Worm (Caenorhabditis elegans) whole organism, young adult: ENCODE data around the gene T02H6.9.
A peak's percentile ranks its signal among the peaks of the same experiment; 100 is the strongest.

Experiments
- C17E4.6 ChIP-seq: fragments of 200-800 bp; sonication (Bioruptor generic); IDR thresholded peaks from 2 replicates; pipeline ENCODE4 v1.3.6; 2022; ENCODE audit warnings: missing genetic modification reagents, missing genetic modification characterization, missing compliant biosample characterization
- D2030.7 ChIP-seq: fragments of 200-800 bp; sonication (Bioruptor generic); IDR thresholded peaks from 2 replicates; pipeline ENCODE4 v1.3.6; 2022; ENCODE audit warnings: missing genetic modification reagents, missing genetic modification characterization, missing compliant biosample characterization
- F10E7.11 ChIP-seq: sonication (generic microtip); optimal IDR thresholded peaks from 2 replicates; lab custom pipeline; 2017; ENCODE audit warnings: mild to moderate bottlenecking, missing genetic modification characterization, moderate library complexity, missing compliant biosample characterization
- F33H1.4 ChIP-seq: fragments of 200-800 bp; sonication (Bioruptor generic); IDR thresholded peaks from 2 replicates; pipeline ENCODE4 v1.3.6; 2022; ENCODE audit warnings: missing genetic modification reagents, missing genetic modification characterization, missing compliant biosample characterization
- F39B2.1 ChIP-seq: fragments of 200-800 bp; sonication (Bioruptor generic); IDR thresholded peaks from 2 replicates; pipeline ENCODE4 v1.3.6; 2022; ENCODE audit warnings: missing genetic modification reagents, missing genetic modification characterization, missing compliant biosample characterization
- K11D2.4 ChIP-seq: fragments of 200-800 bp; sonication (Bioruptor generic); IDR thresholded peaks from 2 replicates; pipeline ENCODE4 v1.3.6; 2022; ENCODE audit warnings: missing genetic modification reagents, missing genetic modification characterization, missing compliant biosample characterization
- Y79H2A.3 ChIP-seq: fragments of 200-800 bp; sonication (Bioruptor generic); conservative IDR thresholded peaks from 2 replicates; pipeline ENCODE4 v1.3.6; 2022; ENCODE audit warnings: missing genetic modification reagents, missing genetic modification characterization, missing compliant biosample characterization
- Y95B8A.8 ChIP-seq: fragments of 200-800 bp; sonication (Bioruptor generic); IDR thresholded peaks from 2 replicates; pipeline ENCODE4 v1.3.6; 2022; ENCODE audit warnings: missing genetic modification reagents, missing genetic modification characterization, missing compliant biosample characterization
- aptf-3 ChIP-seq: fragments of 200-800 bp; sonication (Bioruptor generic); IDR thresholded peaks from 2 replicates; pipeline ENCODE4 v1.3.6; 2022; ENCODE audit warnings: missing genetic modification characterization, missing compliant biosample characterization
- atf-7 ChIP-seq: sonication (generic microtip); optimal IDR thresholded peaks from 2 replicates; lab custom pipeline; 2017; ENCODE audit warnings: mild to moderate bottlenecking, missing genetic modification characterization, missing compliant biosample characterization
- athp-1 ChIP-seq: sonication (generic microtip); optimal IDR thresholded peaks from 2 replicates; lab custom pipeline; 2017; ENCODE audit warnings: mild to moderate bottlenecking, missing genetic modification characterization, missing compliant biosample characterization
- attf-3 ChIP-seq: fragments of 200-800 bp; sonication (Bioruptor generic); conservative IDR thresholded peaks from 2 replicates; pipeline ENCODE4 v1.3.6; 2022; ENCODE audit warnings: missing genetic modification reagents, missing genetic modification characterization, missing compliant biosample characterization
- attf-6 ChIP-seq: fragments of 200-800 bp; sonication (Bioruptor generic); IDR thresholded peaks from 2 replicates; pipeline ENCODE4 v1.3.6; 2022; ENCODE audit warnings: missing genetic modification reagents, missing genetic modification characterization, missing compliant biosample characterization
- bed-1 ChIP-seq: fragments of 200-800 bp; sonication (Bioruptor generic); IDR thresholded peaks from 2 replicates; pipeline ENCODE4 v1.3.6; 2022; ENCODE audit warnings: missing genetic modification reagents, missing genetic modification characterization, missing compliant biosample characterization
- bed-2 ChIP-seq: fragments of 200-800 bp; sonication (Bioruptor generic); IDR thresholded peaks from 2 replicates; pipeline ENCODE4 v1.3.6; 2022; ENCODE audit warnings: missing genetic modification reagents, missing genetic modification characterization, missing compliant biosample characterization
- cebp-2 ChIP-seq: fragments of 200-800 bp; sonication (Bioruptor generic); IDR thresholded peaks from 2 replicates; pipeline ENCODE4 v1.3.6; 2022; ENCODE audit warnings: missing genetic modification characterization, missing compliant biosample characterization
- ceh-79 ChIP-seq: sonication (generic microtip); optimal IDR thresholded peaks from 2 replicates; lab custom pipeline; 2017; ENCODE audit warnings: mild to moderate bottlenecking, missing genetic modification characterization, missing compliant biosample characterization
- ceh-91 ChIP-seq: fragments of 200-800 bp; sonication (Bioruptor generic); IDR thresholded peaks from 2 replicates; pipeline ENCODE4 v1.3.6; 2022; ENCODE audit warnings: missing genetic modification reagents, missing genetic modification characterization, missing compliant biosample characterization
- chd-7 ChIP-seq: sonication (generic microtip); optimal IDR thresholded peaks from 2 replicates; lab custom pipeline; 2016; ENCODE audit warnings: mild to moderate bottlenecking, missing genetic modification characterization, moderate library complexity, missing compliant biosample characterization
- egl-18 ChIP-seq: fragments of 200-800 bp; sonication (Bioruptor generic); IDR thresholded peaks from 2 replicates; pipeline ENCODE4 v1.3.6; 2022; ENCODE audit warnings: missing genetic modification reagents, missing genetic modification characterization, missing compliant biosample characterization
- egrh-3 ChIP-seq: fragments of 200-800 bp; sonication (Bioruptor generic); IDR thresholded peaks from 2 replicates; pipeline ENCODE4 v1.3.6; 2022; ENCODE audit warnings: missing genetic modification reagents, missing genetic modification characterization, missing compliant biosample characterization
- gei-17 ChIP-seq: fragments of 200-800 bp; sonication (Bioruptor generic); optimal IDR thresholded peaks from 2 replicates; lab custom pipeline; 2018; ENCODE audit warnings: mild to moderate bottlenecking, missing genetic modification characterization, missing compliant biosample characterization
- him-1 ChIP-seq: sonication (generic microtip); optimal IDR thresholded peaks from 2 replicates; lab custom pipeline; 2016; ENCODE audit warnings: missing genotype, missing genetic modification reagents, missing genetic modification characterization, missing compliant biosample characterization
- hlh-12 ChIP-seq: sonication (generic microtip); optimal IDR thresholded peaks from 2 replicates; lab custom pipeline; 2016; ENCODE audit warnings: missing genetic modification characterization, missing compliant biosample characterization
- hrde-1 ChIP-seq: sonication (generic microtip); optimal IDR thresholded peaks from 2 replicates; lab custom pipeline; 2016; ENCODE audit warnings: missing genetic modification characterization, mild to moderate bottlenecking, missing compliant biosample characterization, moderate library complexity, missing genotype, missing genetic modification reagents, borderline replicate concordance
- lin-35 ChIP-seq, 3 experiments: fragments of 150-350 bp in 2 of 3; sonication (generic microtip) in 1 of 3; optimal IDR thresholded peaks; 2 replicates each; lab custom pipeline; 2014 to 2018; ENCODE audit warnings: missing biosample characterization in 3 of 3, missing genetic modification characterization in 3 of 3, missing genetic modification reagents in 3 of 3
- lir-1 ChIP-seq: fragments of 200-800 bp; sonication (Bioruptor generic); conservative IDR thresholded peaks from 2 replicates; pipeline ENCODE4 v1.3.6; 2022; ENCODE audit warnings: missing genetic modification reagents, missing genetic modification characterization, missing compliant biosample characterization
- lsl-1 ChIP-seq: fragments of 200-800 bp; sonication (Bioruptor generic); optimal IDR thresholded peaks from 2 replicates; lab custom pipeline; 2018; ENCODE audit warnings: mild to moderate bottlenecking, missing genetic modification characterization, moderate library complexity, missing compliant biosample characterization
- madf-8 ChIP-seq: fragments of 200-800 bp; sonication (Bioruptor generic); conservative IDR thresholded peaks from 2 replicates; pipeline ENCODE4 v1.3.6; 2022; ENCODE audit warnings: missing genetic modification reagents, missing genetic modification characterization, missing compliant biosample characterization
- mcd-1 ChIP-seq: fragments of 200-800 bp; sonication (Bioruptor generic); IDR thresholded peaks from 2 replicates; pipeline ENCODE4 v1.3.6; 2022; ENCODE audit warnings: missing genetic modification reagents, missing genetic modification characterization, missing compliant biosample characterization
- nfya-1 ChIP-seq: sonication (generic microtip); optimal IDR thresholded peaks from 2 replicates; lab custom pipeline; 2017; ENCODE audit warnings: antibody characterized with exemption, missing compliant biosample characterization, missing genetic modification characterization, borderline replicate concordance; ENCODE audit not compliant: insufficient read depth
- nhr-120 ChIP-seq: fragments of 200-800 bp; sonication (Bioruptor generic); IDR thresholded peaks from 2 replicates; pipeline ENCODE4 v1.3.6; 2022; ENCODE audit warnings: missing genetic modification characterization, missing compliant biosample characterization
- nhr-80 ChIP-seq: sonication (generic microtip); optimal IDR thresholded peaks from 2 replicates; lab custom pipeline; 2016; ENCODE audit warnings: missing genetic modification characterization, missing compliant biosample characterization
- nhr-90 ChIP-seq: sonication (generic microtip); optimal IDR thresholded peaks from 2 replicates; lab custom pipeline; 2016; ENCODE audit warnings: missing genotype, mild to moderate bottlenecking, missing genetic modification characterization, missing compliant biosample characterization
- rcor-1 ChIP-seq: fragments of 200-800 bp; sonication (Bioruptor generic); IDR thresholded peaks from 2 replicates; pipeline ENCODE4 v1.3.6; 2022; ENCODE audit warnings: missing genetic modification reagents, missing genetic modification characterization, missing compliant biosample characterization
- rec-8 ChIP-seq, 2 experiments: sonication (generic microtip); optimal IDR thresholded peaks; 2 replicates each; lab custom pipeline; 2016; ENCODE audit warnings: mild to moderate bottlenecking in 2 of 2, missing genetic modification characterization in 2 of 2, missing genetic modification reagents in 2 of 2, missing genotype in 2 of 2, missing biosample characterization in 1 of 2, missing compliant biosample characterization in 1 of 2, moderate library complexity in 1 of 2
- sea-2 ChIP-seq: fragments of 200-800 bp; sonication (Bioruptor generic); IDR thresholded peaks from 2 replicates; pipeline ENCODE4 v1.3.6; 2022; ENCODE audit warnings: missing genetic modification characterization, missing compliant biosample characterization
- snpc-1.3 ChIP-seq: sonication (generic microtip); optimal IDR thresholded peaks from 2 replicates; lab custom pipeline; 2017; ENCODE audit warnings: missing genetic modification characterization, mild to moderate bottlenecking, missing compliant biosample characterization, antibody characterized with exemption, moderate library complexity, missing genotype, missing genetic modification reagents; ENCODE audit not compliant: insufficient read depth
- ztf-25 ChIP-seq: fragments of 200-800 bp; sonication (Bioruptor generic); IDR thresholded peaks from 2 replicates; pipeline ENCODE4 v1.3.6; 2022; ENCODE audit warnings: missing genetic modification reagents, missing genetic modification characterization, missing compliant biosample characterization
- ztf-26 ChIP-seq: sonication (generic microtip); optimal IDR thresholded peaks from 2 replicates; lab custom pipeline; 2017; ENCODE audit warnings: missing genetic modification characterization, missing compliant biosample characterization
- ztf-28 ChIP-seq: fragments of 200-800 bp; sonication (Bioruptor generic); IDR thresholded peaks from 2 replicates; pipeline ENCODE4 v1.3.6; 2022; ENCODE audit warnings: missing genetic modification reagents, missing genetic modification characterization, missing compliant biosample characterization
- ztf-6 ChIP-seq: fragments of 200-800 bp; sonication (Bioruptor generic); IDR thresholded peaks from 2 replicates; pipeline ENCODE4 v1.3.6; 2022; ENCODE audit warnings: missing genetic modification reagents, missing genetic modification characterization, missing compliant biosample characterization

The T02H6.9 gene

DNA sequence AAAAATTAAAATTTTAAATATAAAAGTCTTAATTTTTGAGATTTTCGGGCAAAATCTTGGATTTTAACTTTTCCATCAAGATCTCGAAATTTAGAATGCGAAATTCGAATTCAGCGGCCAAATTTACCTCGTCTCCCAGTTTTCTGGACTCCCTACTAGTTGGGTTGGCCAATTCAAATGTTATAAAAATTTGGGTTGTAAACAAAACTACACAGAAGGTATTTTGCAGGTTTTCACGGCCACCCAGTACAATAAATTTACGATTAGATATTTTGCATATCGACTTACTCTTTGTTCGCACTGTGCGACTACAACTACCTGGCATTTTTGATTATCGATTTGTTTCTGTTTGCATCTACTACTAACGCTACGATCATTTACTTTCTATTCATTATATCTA is 6.1 kb downstream of the T02H6.9 start, which contains the start of gene T02H6.5:
T02H6.5 (plus strand) TSS at position 301 of the 400 bp plus-strand sequence.
- TF ChIP-seq F39B2.1 (GFP tag; lab: Robert Waterston, UW), result no peak
- no peak for TF ChIP-seq ztf-25 (GFP tag; lab: Robert Waterston, UW)
- no peak for TF ChIP-seq Y95B8A.8
- TF ChIP-seq cebp-2 (GFP tag; lab: Robert Waterston, UW), result no peak
- TF ChIP-seq rcor-1 (GFP tag; lab: Robert Waterston, UW), result no peak
- no peak for TF ChIP-seq hrde-1 (tag; lab: Kevin White, UChicago)
- TF ChIP-seq bed-2 (GFP tag; lab: Robert Waterston, UW), result no peak
- TF ChIP-seq egrh-3 (GFP tag; lab: Robert Waterston, UW), result no peak

ce11 chrII:689749-690148 is 11.1 kb downstream of the T02H6.9 start, which contains the start of gene T02H6.4:
T02H6.4 (plus strand) TSS chrII:690049.
- TF ChIP-seq lsl-1 (GFP tag; lab: Kevin White, UChicago) (no peak), atf-7 (tag; lab: Kevin White, UChicago) (no peak), gei-17 (GFP tag; lab: Kevin White, UChicago) (no peak), nfya-1 (tag; lab: Kevin White, UChicago) (no peak), aptf-3 (no peak), hlh-12 (no peak), nhr-90 (tag; lab: Kevin White, UChicago) (no peak), mcd-1 (GFP tag; lab: Robert Waterston, UW) (no peak), K11D2.4 (GFP tag; lab: Robert Waterston, UW) (no peak), attf-6 (no peak), ceh-79 (tag; lab: Kevin White, UChicago) (no peak), D2030.7 (GFP tag; lab: Robert Waterston, UW) (no peak), ceh-91 (no peak), nhr-80 (no peak), athp-1 (tag; lab: Kevin White, UChicago) (no peak), lin-35 (GFP tag; optimal IDR thresholded peaks at IDR 0.05; lab: Kevin White, UChicago) (no peak), nhr-120 (GFP tag; lab: Robert Waterston, UW) (no peak), rec-8 (tag; optimal IDR thresholded peaks at IDR 0.05; lab: Kevin White, UChicago) (no peak)

- TF ChIP-seq chd-7, result no peak
- no peak for TF ChIP-seq mcd-1 (GFP tag; lab: Robert Waterston, UW)
- no peak for TF ChIP-seq ztf-26
- TF ChIP-seq lin-35 (GFP tag; optimal IDR thresholded peaks at IDR 0.05; lab: Kevin White, UChicago), result no peak
- TF ChIP-seq snpc-1.3 (tag; lab: Kevin White, UChicago), result no peak
- no peak for TF ChIP-seq F10E7.11 (tag; lab: Kevin White, UChicago)
- TF ChIP-seq Y79H2A.3 (GFP tag; lab: Robert Waterston, UW), result no peak
- no peak for TF ChIP-seq him-1 (tag; lab: Kevin White, UChicago)
- TF ChIP-seq, all 124 proteins: peak for 0
These were observed 12.9 kb downstream of the T02H6.9 start, which contains the start of gene T02H6.3 for ce11 chrII:691550-691949. T02H6.3 (plus strand) TSS chrII:691850.

ce11 chrII:695079-695478 is 16.4 kb downstream of the T02H6.9 start:
- TF ChIP-seq ztf-28 (GFP tag; lab: Robert Waterston, UW) (peak; percentile 86), bed-1 (GFP tag; lab: Robert Waterston, UW) (peak; percentile 93; the same call in 1 of the 2 replicates), C17E4.6 (0 out of 2 replicates have a peak, but pooled peaks have one; percentile 42), F33H1.4 (GFP tag; lab: Robert Waterston, UW) (peak; percentile 77), attf-6 (peak; percentile 52; the same call in 1 of the 2 replicates), ztf-6 (GFP tag; lab: Robert Waterston, UW) (peak; percentile 54; the same call in 1 of the 2 replicates), madf-8 (GFP tag; lab: Robert Waterston, UW) (peak; percentile 22; the same call in 1 of the 2 replicates), ztf-25 (GFP tag; lab: Robert Waterston, UW) (peak; percentile 81), lir-1 (GFP tag; lab: Robert Waterston, UW) (0 out of 2 replicates have a peak, but pooled peaks have one; percentile 19), nhr-120 (GFP tag; lab: Robert Waterston, UW) (0 out of 2 replicates have a peak, but pooled peaks have one; percentile 75), Y79H2A.3 (GFP tag; lab: Robert Waterston, UW) (peak; percentile 52; the same call in 1 of the 2 replicates), D2030.7 (GFP tag; lab: Robert Waterston, UW) (peak; percentile 54), egl-18 (GFP tag; lab: Robert Waterston, UW) (0 out of 2 replicates have a peak, but pooled peaks have one; percentile 37), attf-3 (GFP tag; lab: Robert Waterston, UW) (0 out of 2 replicates have a peak, but pooled peaks have one; percentile 53), ceh-91 (peak; percentile 72; the same call in 1 of the 2 replicates), sea-2 (GFP tag; lab: Robert Waterston, UW) (peak; percentile 72; the same call in 1 of the 2 replicates), cebp-2 (GFP tag; lab: Robert Waterston, UW) (peak; percentile 58; the same call in 1 of the 2 replicates)
